Fruit fly (Drosophila melanogaster): Measurements from ENCODE around the gene lmgA.

Gene lmgA

dm6 chr2L:8534515-8535295 lies 6.3 kb upstream of the lmgA start (continued):
- TF ChIP-seq Scr (GFP tag; IDR thresholded peaks at IDR 0.05; ENCODE audit: partially characterized antibody) = peak; percentile 41
- TF ChIP-seq Neu2 (GFP tag; optimal IDR thresholded peaks at IDR 0.05; ENCODE audit: borderline replicate concordance) = no peak
- peak; percentile 75 for TF ChIP-seq CG32532 (GFP tag; IDR thresholded peaks at IDR 0.05)
- TF ChIP-seq gsb-n (tag; optimal IDR thresholded peaks at IDR 0.05) = peak; percentile 96
- peak; percentile 60 for TF ChIP-seq CG7271 (tag; optimal IDR thresholded peaks at IDR 0.05)
- no peak for TF ChIP-seq luna (GFP tag; optimal IDR thresholded peaks at IDR 0.05)
- TF ChIP-seq CG10267 (tag; optimal IDR thresholded peaks at IDR 0.05) = peak; percentile 86
- TF ChIP-seq mirr (GFP tag; optimal IDR thresholded peaks at IDR 0.05) = peak; percentile 56
- TF ChIP-seq CG11085 (GFP tag; IDR thresholded peaks at IDR 0.05) = peak; percentile 68
- TF ChIP-seq zen2 (GFP tag; IDR thresholded peaks at IDR 0.05; ENCODE audit: partially characterized antibody) = no peak; the same call in 2 of the 3 replicates
- TF ChIP-seq CG9876 (GFP tag; optimal IDR thresholded peaks at IDR 0.05) = peak; percentile 39
- TF ChIP-seq Pdp1 (GFP tag; optimal IDR thresholded peaks at IDR 0.05) = peak; percentile 83 to 87
- peak; percentile 95 for TF ChIP-seq CG11093 (GFP tag; IDR thresholded peaks at IDR 0.05)
- peak; percentile 85 for TF ChIP-seq gsb (GFP tag; IDR thresholded peaks at IDR 0.05)
- peak; percentile 97 for TF ChIP-seq phol (tag; optimal IDR thresholded peaks at IDR 0.05)
- TF ChIP-seq ro (GFP tag; IDR thresholded peaks at IDR 0.05) = peak; percentile 90
- TF ChIP-seq Awh (GFP tag; IDR thresholded peaks at IDR 0.05) = peak; percentile 94
- peak; percentile 90 for TF ChIP-seq CG4328 (GFP tag; optimal IDR thresholded peaks at IDR 0.05)
- no peak for TF ChIP-seq Dfd (GFP tag; optimal IDR thresholded peaks at IDR 0.05)
- no peak for TF ChIP-seq Opbp (GFP tag; IDR thresholded peaks at IDR 0.05; ENCODE audit: partially characterized antibody)
- TF ChIP-seq CG32772 (GFP tag; IDR thresholded peaks at IDR 0.05) = peak; percentile 94
- TF ChIP-seq CG15514 (GFP tag; optimal IDR thresholded peaks at IDR 0.05) = peak; percentile 72
- no peak for TF ChIP-seq ab (GFP tag; optimal IDR thresholded peaks at IDR 0.05)
- no peak for TF ChIP-seq h (optimal IDR thresholded peaks at IDR 0.05)
- TF ChIP-seq CG7372 (GFP tag; IDR thresholded peaks at IDR 0.05) = peak; percentile 94
- peak; percentile 90 for TF ChIP-seq gce (GFP tag; IDR thresholded peaks at IDR 0.05)
- peak; percentile 7 for TF ChIP-seq sima (GFP tag; optimal IDR thresholded peaks at IDR 0.05)
- peak; percentile 98 for TF ChIP-seq gem (tag; optimal IDR thresholded peaks at IDR 0.05)
- TF ChIP-seq CG7357 (GFP tag; IDR thresholded peaks at IDR 0.05) = peak; percentile 89
- peak; percentile 81 for TF ChIP-seq TFAM (GFP tag; optimal IDR thresholded peaks at IDR 0.05)
- TF ChIP-seq BtbVII (GFP tag; optimal IDR thresholded peaks at IDR 0.05) = peak; percentile 88
- TF ChIP-seq repo (GFP tag; optimal IDR thresholded peaks at IDR 0.05) = peak; percentile 52
- TF ChIP-seq CG31441 (GFP tag; IDR thresholded peaks at IDR 0.05) = peak; percentile 82
- peak; percentile 98 for TF ChIP-seq jing (GFP tag; optimal IDR thresholded peaks at IDR 0.05)
- peak; percentile 51 for TF ChIP-seq CG7928 (GFP tag; optimal IDR thresholded peaks at IDR 0.05)
- peak; percentile 73 for TF ChIP-seq MTF-1 (GFP tag; optimal IDR thresholded peaks at IDR 0.05; ENCODE audit: borderline replicate concordance)
- peak; percentile 96 for TF ChIP-seq Ptx1 (GFP tag; IDR thresholded peaks at IDR 0.05)
- peak; percentile 66 for TF ChIP-seq B-H2 (GFP tag; optimal IDR thresholded peaks at IDR 0.05)
- peak; percentile 84 for TF ChIP-seq CG3847 (GFP tag; IDR thresholded peaks at IDR 0.05)
- peak; percentile 74 for TF ChIP-seq CG10543 (GFP tag; optimal IDR thresholded peaks at IDR 0.05)
- peak; percentile 90 for TF ChIP-seq CG10654 (GFP tag; optimal IDR thresholded peaks at IDR 0.05)
- TF ChIP-seq Optix (GFP tag; IDR thresholded peaks at IDR 0.05) = peak; percentile 97
- TF ChIP-seq sisA (GFP tag; IDR thresholded peaks at IDR 0.05) = peak; percentile 97
- TF ChIP-seq CG13123 (GFP tag; optimal IDR thresholded peaks at IDR 0.05) = peak; percentile 87
- peak; percentile 86 for TF ChIP-seq H2.0 (GFP tag; IDR thresholded peaks at IDR 0.05)
- peak; percentile 97 for TF ChIP-seq vvl (GFP tag; IDR thresholded peaks at IDR 0.05)
- TF ChIP-seq Sry-δ (GFP tag; optimal IDR thresholded peaks at IDR 0.05) = peak; percentile 27
- peak; percentile 72 for TF ChIP-seq CG9609 (GFP tag; optimal IDR thresholded peaks at IDR 0.05)
- TF ChIP-seq CG30431 (GFP tag; optimal IDR thresholded peaks at IDR 0.05) = peak; percentile 88
- TF ChIP-seq tap (tag; optimal IDR thresholded peaks at IDR 0.05) = peak; percentile 97
